Worm (Caenorhabditis elegans) whole organism, L2 larva: Measurements from ENCODE around the gene let-721.

Experiments
- dmd-4 ChIP-seq: sonication (generic microtip); optimal IDR thresholded peaks from 2 replicates; lab custom pipeline; 2017; ENCODE audit warnings: missing biosample characterization, missing genetic modification characterization
- fos-1 ChIP-seq: fragments of 150-350 bp; optimal IDR thresholded peaks from 2 replicates; lab custom pipeline; 2014; ENCODE audit warnings: missing biosample characterization, missing genetic modification characterization
- lsy-2 ChIP-seq, 2 experiments: fragments of 150-350 bp in 1 of 2; sonication (generic microtip) in 1 of 2; optimal IDR thresholded peaks; 2 replicates each; lab custom pipeline; 2014 to 2017; ENCODE audit warnings: missing biosample characterization in 2 of 2, missing genetic modification characterization in 2 of 2
- nhr-12 ChIP-seq: fragments of 150-350 bp; optimal IDR thresholded peaks from 2 replicates; lab custom pipeline; 2014; ENCODE audit warnings: missing biosample characterization, missing genetic modification characterization
- nhr-237 ChIP-seq: fragments of 150-350 bp; optimal IDR thresholded peaks from 2 replicates; lab custom pipeline; 2014; ENCODE audit warnings: missing biosample characterization, missing genetic modification characterization
- unc-62 ChIP-seq: fragments of 150-350 bp; optimal IDR thresholded peaks from 2 replicates; lab custom pipeline; 2014; ENCODE audit warnings: missing biosample characterization, missing genetic modification reagents, missing genetic modification characterization
- zag-1 ChIP-seq: fragments of 150-350 bp; optimal IDR thresholded peaks from 2 replicates; lab custom pipeline; 2014; ENCODE audit warnings: missing biosample characterization, missing genetic modification characterization
- ztf-11 ChIP-seq: sonication (generic microtip); optimal IDR thresholded peaks from 2 replicates; lab custom pipeline; 2017; ENCODE audit warnings: missing biosample characterization, missing genetic modification characterization
- ztf-4 ChIP-seq: fragments of 150-350 bp; optimal IDR thresholded peaks from 2 replicates; lab custom pipeline; 2014; ENCODE audit warnings: missing biosample characterization, missing genetic modification characterization

DNA sequence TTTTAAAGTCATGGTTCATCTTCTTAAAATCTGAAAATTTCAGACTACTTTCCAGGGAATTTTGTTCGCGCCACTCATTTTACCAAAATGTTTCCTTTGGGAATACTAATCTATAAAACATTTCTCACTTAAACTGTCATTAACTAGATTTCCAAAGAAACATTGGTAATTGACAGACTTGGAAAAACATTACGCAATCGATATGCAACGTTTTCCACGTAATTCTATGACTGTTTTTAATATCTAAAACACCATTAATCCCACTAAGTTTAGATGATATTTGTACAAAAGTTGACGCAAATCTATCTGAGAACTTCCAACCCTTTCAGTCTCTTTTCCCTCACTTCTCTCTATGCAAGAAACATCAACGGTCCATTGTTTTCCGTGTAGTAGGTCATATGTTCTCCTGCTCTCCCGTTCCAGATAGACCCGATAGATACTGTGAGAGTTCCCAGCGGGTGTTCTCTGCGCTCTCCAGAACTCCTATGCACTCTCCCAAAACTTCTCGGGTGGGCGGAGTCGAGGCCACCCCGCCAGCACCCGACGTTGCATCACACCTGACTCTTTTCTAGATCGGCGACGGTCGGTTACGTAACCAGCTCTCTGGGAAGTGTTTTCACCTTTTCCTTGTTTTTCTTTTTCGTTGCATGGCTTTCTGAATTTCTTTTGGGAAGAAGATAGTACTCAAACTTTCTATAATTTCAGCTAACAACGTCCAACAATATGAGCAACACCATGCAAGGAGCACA is 31.7 kb upstream of the let-721 start, which contains the start of gene zip-8:
- TF ChIP-seq dmd-4 (tag; lab: Kevin White, UChicago) (no peak), nhr-237 (tag; lab: Kevin White, UChicago) (no peak), ztf-11 (no peak), ztf-4 (tag; lab: Kevin White, UChicago) (no peak), zag-1 (no peak), fos-1 (tag; lab: Kevin White, UChicago) (no peak), nhr-12 (tag; lab: Kevin White, UChicago) (no peak), unc-62 (no peak), lsy-2 (tag; optimal IDR thresholded peaks at IDR 0.05; lab: Kevin White, UChicago) (no peak)
